Fruit fly (Drosophila melanogaster): ENCODE results near the gene ver.

Gene ver

dm6 chr3L:12506963-12507552 lies 16.7 kb upstream of the ver start:
- no peak for TF ChIP-seq CG17801 (GFP tag; optimal IDR thresholded peaks at IDR 0.05; ENCODE audit: partially characterized antibody)

DNA sequence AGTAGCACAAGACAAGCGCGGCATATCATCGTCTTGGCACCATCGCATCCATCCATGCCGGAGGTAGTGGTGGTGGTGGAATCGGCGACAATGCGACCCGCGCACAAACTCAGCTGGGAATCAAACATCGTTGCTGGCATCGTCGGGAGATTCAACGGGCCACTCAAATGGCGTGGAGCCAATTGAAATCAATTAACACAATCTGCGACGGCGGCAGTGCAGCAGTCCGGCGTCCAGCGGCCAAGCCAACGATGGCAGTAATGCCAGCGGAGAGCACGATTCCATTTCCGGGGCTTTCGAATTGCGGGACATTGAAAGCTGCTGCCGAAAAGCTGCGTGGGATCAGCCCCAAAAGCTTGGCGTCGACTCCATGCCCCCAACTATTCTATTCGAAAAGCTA lies 16.2 kb upstream of the ver start, which contains the start of gene CG10654:
TSS of gene CG10654 (minus strand) at position 270 of the 400 bp plus-strand sequence.
- TF ChIP-seq CG17801 (GFP tag; optimal IDR thresholded peaks at IDR 0.05; ENCODE audit: partially characterized antibody) = no peak

- peak; percentile 82 for TF ChIP-seq CG17801 (GFP tag; optimal IDR thresholded peaks at IDR 0.05; ENCODE audit: partially characterized antibody)
These were observed 9.0 kb upstream of the ver start, which contains the start of the genes sti and tral for dm6 chr3L:12514762-12515215. sti (minus strand) TSS chr3L:12514815. tral (plus strand) TSS chr3L:12515059.

DNA sequence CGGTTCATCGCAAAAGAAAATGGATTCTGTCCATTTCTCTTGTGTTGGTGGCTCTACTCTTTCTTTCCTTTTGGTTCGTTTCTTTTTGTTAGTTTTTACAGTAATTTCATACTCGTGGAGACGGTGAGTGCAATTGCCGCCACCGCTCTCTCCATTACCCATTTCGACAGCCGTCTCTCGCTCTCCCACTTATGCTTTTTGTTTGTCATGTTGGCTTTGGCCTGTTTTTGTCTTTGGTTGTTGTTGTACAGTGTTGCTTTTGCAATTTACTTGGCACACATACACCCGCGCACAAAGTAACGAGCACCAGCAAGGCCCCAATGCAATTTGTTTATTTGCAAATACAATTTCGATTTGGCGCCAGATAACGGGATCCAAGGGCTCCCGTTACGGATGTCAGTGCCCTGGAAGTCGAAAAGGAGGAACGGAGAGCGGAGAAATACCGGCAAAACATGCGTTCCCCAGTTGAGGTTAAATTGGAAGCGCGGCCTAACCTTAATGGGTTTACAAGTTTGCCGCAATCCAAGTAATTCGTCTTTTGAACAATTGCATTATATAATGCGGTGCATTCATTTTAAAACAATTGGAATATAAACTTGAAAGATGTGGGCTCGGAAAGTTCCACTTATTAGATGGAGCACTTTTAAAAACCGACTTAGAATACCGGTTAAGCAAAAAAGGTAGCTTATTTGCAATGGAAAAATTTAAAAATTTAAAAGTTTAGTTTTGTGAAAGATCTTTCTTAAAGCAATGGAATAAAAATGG lies 7.9 kb upstream of the ver start:
- TF ChIP-seq CG17801 (GFP tag; optimal IDR thresholded peaks at IDR 0.05; ENCODE audit: partially characterized antibody) = peak; percentile 72

dm6 chr3L:12517443-12518209 lies 6.2 kb upstream of the ver start:
- TF ChIP-seq CG17801 (GFP tag; optimal IDR thresholded peaks at IDR 0.05; ENCODE audit: partially characterized antibody) = no peak

- no peak for TF ChIP-seq CG17801 (GFP tag; optimal IDR thresholded peaks at IDR 0.05; ENCODE audit: partially characterized antibody)
These were observed 4.5 kb upstream of the ver start for dm6 chr3L:12519315-12519714.

- TF ChIP-seq CG17801 (GFP tag; optimal IDR thresholded peaks at IDR 0.05; ENCODE audit: partially characterized antibody) = peak; percentile 40
These were observed 2.8 kb downstream of the ver start, which contains the start of gene eIF2beta for dm6 chr3L:12526433-12527113. eIF2beta (minus strand) TSS chr3L:12526731.

DNA sequence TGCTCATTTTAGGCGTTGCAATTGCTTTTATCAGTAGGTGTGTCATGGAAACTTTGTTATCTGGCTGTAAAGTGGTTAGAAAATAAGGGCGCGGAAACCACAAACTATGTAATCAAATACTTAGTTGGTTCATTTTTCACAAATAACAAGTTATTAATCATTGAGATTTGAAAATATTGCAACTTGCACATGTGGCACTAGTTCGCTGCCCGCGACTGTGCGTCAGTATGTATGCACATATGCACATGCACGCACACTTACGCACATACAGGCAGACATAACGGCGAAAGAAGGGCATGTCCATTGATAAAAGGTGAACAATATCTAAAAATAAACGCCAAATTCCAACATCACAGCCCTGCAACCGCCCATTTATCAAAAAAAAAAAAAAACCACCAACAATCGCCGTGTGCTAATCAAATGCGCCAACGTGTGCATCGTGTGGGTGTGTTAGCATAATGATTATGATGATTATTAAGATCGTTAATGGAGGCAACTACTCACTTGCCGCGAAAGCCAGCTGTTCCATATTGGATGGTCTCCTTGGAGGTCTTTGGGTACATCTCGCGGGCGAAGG lies 5.7 kb downstream of the ver start:
- TF ChIP-seq CG17801 (GFP tag; optimal IDR thresholded peaks at IDR 0.05; ENCODE audit: partially characterized antibody) = no peak

DNA sequence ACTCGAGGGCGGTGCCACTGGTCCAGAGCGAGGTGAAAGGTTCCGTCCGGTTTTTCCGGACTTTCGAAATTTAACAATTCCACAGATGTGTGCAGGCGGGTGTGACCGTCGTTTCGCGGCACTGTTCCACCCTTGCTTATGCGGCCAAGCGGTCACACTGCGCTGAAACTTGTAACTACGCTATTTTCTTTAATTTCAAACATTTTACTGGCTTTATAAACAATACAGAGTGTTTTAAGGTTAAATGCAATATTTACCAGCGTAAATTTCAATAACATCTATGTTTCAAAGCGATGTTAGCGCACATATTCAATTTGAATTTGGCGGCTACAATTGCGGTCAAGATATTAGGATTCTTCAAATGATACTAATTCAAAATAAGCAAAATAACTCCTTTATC lies 6.3 kb downstream of the ver start, which contains the start of gene nst:
TSS of gene nst (minus strand) at position 128 of the 400 bp plus-strand sequence.
- no peak for TF ChIP-seq CG17801 (GFP tag; optimal IDR thresholded peaks at IDR 0.05; ENCODE audit: partially characterized antibody)

- no peak for TF ChIP-seq CG17801 (GFP tag; optimal IDR thresholded peaks at IDR 0.05; ENCODE audit: partially characterized antibody)
These were observed 8.4 kb downstream of the ver start for dm6 chr3L:12532220-12532619.

DNA sequence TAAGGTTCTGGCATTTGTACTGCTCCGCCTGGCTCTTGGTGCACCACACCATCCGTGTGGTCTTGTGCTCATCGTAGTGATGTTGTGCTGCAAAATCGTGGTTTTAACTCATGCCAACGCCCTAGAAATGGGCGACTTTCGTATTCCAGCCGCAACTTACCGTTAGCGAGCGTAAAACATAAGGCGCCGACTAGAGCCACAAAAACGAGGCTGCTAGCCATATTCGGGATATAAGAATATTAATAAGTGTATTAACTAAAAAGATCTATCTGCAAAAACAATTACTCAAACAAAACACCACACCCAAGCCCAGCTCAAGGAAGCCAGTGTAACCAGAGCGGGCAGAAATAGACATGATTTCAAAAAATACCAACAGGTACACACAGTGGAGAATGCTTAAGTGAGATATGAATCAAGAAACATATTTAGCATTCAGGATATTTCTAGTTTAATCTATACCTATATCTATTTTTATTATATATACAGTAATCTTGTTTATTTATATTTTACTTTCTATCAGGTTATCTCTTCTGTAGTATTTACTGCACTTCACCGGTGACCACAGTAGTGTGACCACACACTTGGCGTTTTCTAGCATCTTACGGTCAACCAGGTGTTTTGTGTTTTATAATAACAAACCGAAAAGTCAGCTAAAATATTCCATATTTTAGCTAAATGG lies 9.7 kb downstream of the ver start, which contains the start of the genes Tsf2 and CG34242:
TSS of gene Tsf2 (minus strand) at position 333 of the 679 bp plus-strand sequence.
TSS of gene CG34242 (plus strand) at position 605 of the 679 bp plus-strand sequence.
- peak; percentile 81 for TF ChIP-seq CG17801 (GFP tag; optimal IDR thresholded peaks at IDR 0.05; ENCODE audit: partially characterized antibody)

dm6 chr3L:12534318-12534717 lies 10.5 kb downstream of the ver start, which contains the start of gene Pmm2:
Pmm2 (plus strand) TSS chr3L:12534590.
- TF ChIP-seq CG17801 (GFP tag; optimal IDR thresholded peaks at IDR 0.05; ENCODE audit: partially characterized antibody) = peak; percentile 9

dm6 chr3L:12537123-12537522 lies 13.3 kb downstream of the ver start, which contains the start of gene CG4069:
CG4069 (minus strand) TSS chr3L:12537315.
- no peak for TF ChIP-seq CG17801 (GFP tag; optimal IDR thresholded peaks at IDR 0.05; ENCODE audit: partially characterized antibody)

All from ovary, adult (tissue).